Worm (Caenorhabditis elegans) whole organism, L4/young adult: ENCODE results near the gene rad-54.L2.

Source experiments
- dao-5 ChIP-seq: sonication (generic microtip); optimal IDR thresholded peaks from 2 replicates; lab custom pipeline; 2016; ENCODE audit warnings: missing genotype, missing genetic modification characterization, moderate library complexity, missing compliant biosample characterization
- him-1 ChIP-seq: sonication (generic microtip); optimal IDR thresholded peaks from 2 replicates; lab custom pipeline; 2016; ENCODE audit warnings: missing genotype, missing genetic modification reagents, missing genetic modification characterization, missing compliant biosample characterization

DNA sequence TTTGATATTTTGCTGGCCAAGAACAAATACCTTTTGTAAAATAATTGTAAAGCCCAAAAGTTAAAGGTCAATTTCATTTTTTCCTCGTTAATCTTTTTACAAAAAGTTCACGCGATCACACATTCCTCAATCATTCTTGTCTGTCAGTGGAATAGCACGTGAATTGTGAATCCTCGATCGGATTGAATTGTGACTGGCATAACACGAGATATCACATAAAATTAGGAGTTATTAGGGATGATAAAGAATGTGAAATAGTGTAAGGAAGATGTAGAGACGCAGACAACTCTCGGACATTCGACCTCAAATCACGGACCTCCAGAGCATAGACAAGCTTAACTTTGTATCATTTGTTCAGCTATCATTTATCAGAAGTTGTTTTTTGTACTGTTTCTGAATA is 12.3 kb downstream of the rad-54.L2 start, which contains the start of gene C27B7.6:
- TF ChIP-seq him-1 (tag; lab: Kevin White, UChicago) (no peak), dao-5 (tag; lab: Kevin White, UChicago) (no peak)
